Worm (Caenorhabditis elegans) whole organism, midembryonic: ENCODE data around the gene H14N18.4.

Experiments
- T22C8.4 ChIP-seq: fragments of 200-800 bp; sonication (Bioruptor generic); IDR thresholded peaks from 2 replicates; pipeline ENCODE4 v1.3.6; 2022; ENCODE audit warnings: missing genetic modification characterization, missing compliant biosample characterization
- cog-1 ChIP-seq: sonication (generic microtip); optimal IDR thresholded peaks from 2 replicates; lab custom pipeline; 2016; ENCODE audit warnings: missing genetic modification characterization, missing compliant biosample characterization
- flt-1 ChIP-seq: fragments of 200-800 bp; sonication (Bioruptor generic); IDR thresholded peaks from 2 replicates; pipeline ENCODE4 v1.3.6; 2022; ENCODE audit warnings: missing genetic modification characterization, missing compliant biosample characterization
- klf-2 ChIP-seq: fragments of 200-800 bp; sonication (Bioruptor generic); conservative IDR thresholded peaks from 2 replicates; pipeline ENCODE4 v1.3.6; 2022; ENCODE audit warnings: missing genetic modification reagents, missing genetic modification characterization, missing compliant biosample characterization
- med-1 ChIP-seq: sonication (generic microtip); optimal IDR thresholded peaks from 2 replicates; lab custom pipeline; 2017; ENCODE audit warnings: missing genetic modification characterization, mild to moderate bottlenecking, missing compliant biosample characterization, antibody characterized with exemption, missing genetic modification reagents; ENCODE audit not compliant: insufficient read depth
- ref-1 ChIP-seq: fragments of 200-800 bp; sonication (Bioruptor generic); conservative IDR thresholded peaks from 2 replicates; pipeline ENCODE4 v1.3.6; 2022; ENCODE audit warnings: missing genetic modification reagents, missing genetic modification characterization, missing compliant biosample characterization
- tab-1 ChIP-seq: fragments of 200-800 bp; sonication (Bioruptor generic); IDR thresholded peaks from 2 replicates; pipeline ENCODE4 v1.3.6; 2022; ENCODE audit warnings: missing genetic modification characterization, missing compliant biosample characterization
- ztf-23 ChIP-seq: fragments of 200-800 bp; sonication (Bioruptor generic); IDR thresholded peaks from 2 replicates; pipeline ENCODE4 v1.3.6; 2022; ENCODE audit warnings: missing genetic modification reagents, missing genetic modification characterization, missing compliant biosample characterization
- ztf-29 ChIP-seq: fragments of 200-800 bp; sonication (Bioruptor generic); IDR thresholded peaks from 2 replicates; pipeline ENCODE4 v1.3.6; 2022; ENCODE audit warnings: missing genetic modification reagents, missing genetic modification characterization, missing compliant biosample characterization

DNA sequence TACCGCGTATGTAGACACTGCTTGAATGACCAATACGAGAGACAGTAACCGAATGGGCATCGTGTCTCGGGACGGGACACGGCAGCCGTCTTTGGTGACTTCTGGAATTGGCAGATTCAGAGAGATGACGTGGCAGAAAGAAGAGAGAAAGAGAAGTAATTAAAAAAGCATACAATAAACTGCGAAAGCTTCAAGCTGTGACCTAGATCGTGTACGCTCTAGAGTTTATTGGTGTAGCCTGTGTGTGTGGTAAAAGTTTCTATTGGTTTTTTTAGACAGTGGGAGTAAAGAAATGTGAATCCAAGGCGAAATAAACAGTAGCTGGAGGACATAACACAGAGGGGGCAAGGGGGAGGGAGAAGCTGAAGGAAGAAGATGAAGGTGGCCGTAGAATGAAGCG lies 15.2 kb upstream of the H14N18.4 start, which contains the start of gene T19A5.3:
- TF ChIP-seq ref-1 (GFP tag; lab: Robert Waterston, UW) (no peak), T22C8.4 (GFP tag; lab: Robert Waterston, UW) (no peak), med-1 (GFP tag; lab: Kevin White, UChicago) (no peak), ztf-23 (no peak), cog-1 (no peak), tab-1 (GFP tag; lab: Robert Waterston, UW) (no peak), ztf-29 (GFP tag; lab: Robert Waterston, UW) (no peak), klf-2 (GFP tag; lab: Robert Waterston, UW) (no peak), flt-1 (GFP tag; lab: Robert Waterston, UW) (no peak)
